Fruit fly (Drosophila melanogaster) whole organism, embryonic: Measurements from ENCODE around the gene Tet.

Source experiments
- CG10959 ChIP-seq: fragments of 200-800 bp; sonication (Bioruptor generic); IDR thresholded peaks from 2 replicates; pipeline ENCODE4 v1.3.6; 2022; ENCODE audit warnings: missing biosample characterization, missing genetic modification characterization
- CG11695 ChIP-seq: fragments of 200-800 bp; sonication (Bioruptor generic); IDR thresholded peaks from 3 replicates; pipeline ENCODE4 v1.3.6; 2022; ENCODE audit warnings: missing biosample characterization, missing genetic modification characterization
- CG12071 ChIP-seq: fragments of 200-800 bp; sonication (Bioruptor generic); optimal IDR thresholded peaks from 3 replicates; lab custom pipeline; 2018; ENCODE audit warnings: missing biosample characterization, mild to moderate bottlenecking, missing genetic modification characterization
- CG12659 ChIP-seq: fragments of 200-800 bp; sonication (Bioruptor generic); optimal IDR thresholded peaks from 3 replicates; lab custom pipeline; 2017; ENCODE audit warnings: mild to moderate bottlenecking, missing biosample characterization, missing genetic modification reagents, missing genetic modification characterization
- CG12769 ChIP-seq: fragments of 200-800 bp; sonication (Bioruptor generic); optimal IDR thresholded peaks from 2 replicates; lab custom pipeline; 2019; ENCODE audit warnings: missing biosample characterization, mild to moderate bottlenecking, missing genetic modification characterization, moderate library complexity
- CG14050 ChIP-seq: fragments of 200-800 bp; sonication (Bioruptor generic); IDR thresholded peaks from 3 replicates; pipeline ENCODE4 v1.3.6; 2022; ENCODE audit warnings: missing biosample characterization, missing genetic modification characterization
- CG14667 ChIP-seq: fragments of 200-800 bp; sonication (Bioruptor generic); IDR thresholded peaks from 2 replicates; pipeline ENCODE4 v1.3.6; 2022; ENCODE audit warnings: missing biosample characterization, missing genetic modification characterization
- CG1529 ChIP-seq: fragments of 200-800 bp; sonication (Bioruptor generic); optimal IDR thresholded peaks from 3 replicates; lab custom pipeline; 2018; ENCODE audit warnings: missing biosample characterization, missing genetic modification characterization
- CG17829 ChIP-seq: fragments of 200-800 bp; optimal IDR thresholded peaks from 2 replicates; lab custom pipeline; 2019; ENCODE audit warnings: missing biosample characterization, mild to moderate bottlenecking, missing genetic modification characterization, moderate library complexity
- CG18262 ChIP-seq: fragments of 200-800 bp; optimal IDR thresholded peaks from 3 replicates; lab custom pipeline; 2019; ENCODE audit warnings: missing biosample characterization, mild to moderate bottlenecking, missing genetic modification characterization, moderate library complexity
- CG18599 ChIP-seq: fragments of 200-800 bp; sonication (Bioruptor generic); optimal IDR thresholded peaks from 3 replicates; lab custom pipeline; 2017; ENCODE audit warnings: missing biosample characterization, missing genetic modification characterization, mild to moderate bottlenecking, moderate library complexity, missing genetic modification reagents
- CG2129 ChIP-seq: fragments of 200-800 bp; sonication (Bioruptor generic); IDR thresholded peaks from 2 replicates; pipeline ENCODE4 v1.3.6; 2022; ENCODE audit warnings: missing biosample characterization, missing genetic modification characterization; ENCODE audit not compliant: partially characterized antibody
- CG30403 ChIP-seq: fragments of 200-800 bp; sonication (Bioruptor generic); optimal IDR thresholded peaks from 3 replicates; lab custom pipeline; 2016; ENCODE audit warnings: missing biosample characterization, missing genetic modification characterization
- CG30431 ChIP-seq: fragments of 200-800 bp; sonication (Bioruptor generic); optimal IDR thresholded peaks from 2 replicates; lab custom pipeline; 2017; ENCODE audit warnings: missing biosample characterization, missing genetic modification characterization
- CG32532 ChIP-seq: fragments of 200-800 bp; sonication (Bioruptor generic); IDR thresholded peaks from 2 replicates; pipeline ENCODE4 v1.3.6; 2022; ENCODE audit warnings: missing biosample characterization, missing genetic modification characterization
- CG34376 ChIP-seq: fragments of 200-800 bp; sonication (Bioruptor generic); optimal IDR thresholded peaks from 2 replicates; lab custom pipeline; 2018; ENCODE audit warnings: missing biosample characterization, mild to moderate bottlenecking, missing genetic modification characterization
- CG3838 ChIP-seq: fragments of 200-800 bp; sonication (Bioruptor generic); optimal IDR thresholded peaks from 3 replicates; lab custom pipeline; 2016; ENCODE audit warnings: missing biosample characterization, missing genetic modification characterization
- CG4404 ChIP-seq: fragments of 200-800 bp; sonication (Bioruptor generic); IDR thresholded peaks from 2 replicates; pipeline ENCODE4 v1.3.6; 2022; ENCODE audit warnings: missing biosample characterization, missing genetic modification characterization
- CG6272 ChIP-seq: fragments of 200-800 bp; sonication (Bioruptor generic); IDR thresholded peaks from 2 replicates; pipeline ENCODE4 v1.3.6; 2022; ENCODE audit warnings: missing biosample characterization, missing genetic modification characterization
- CG8290 ChIP-seq, 3 experiments: fragments of 200-800 bp; sonication (Bioruptor generic); optimal IDR thresholded peaks; 2 replicates each; lab custom pipeline; 2016 to 2019; ENCODE audit warnings: missing biosample characterization in 3 of 3, missing genetic modification characterization in 3 of 3, mild to moderate bottlenecking in 2 of 3, moderate library complexity in 1 of 3
- CG8765 ChIP-seq: fragments of 200-800 bp; sonication (Bioruptor generic); IDR thresholded peaks from 2 replicates; pipeline ENCODE4 v1.3.6; 2022; ENCODE audit warnings: missing biosample characterization, missing genetic modification characterization
- CG8944 ChIP-seq: fragments of 200-800 bp; sonication (Bioruptor generic); optimal IDR thresholded peaks from 3 replicates; lab custom pipeline; 2016; ENCODE audit warnings: missing biosample characterization, missing genetic modification characterization
- CG9437 ChIP-seq: fragments of 200-800 bp; sonication (Bioruptor generic); optimal IDR thresholded peaks from 2 replicates; lab custom pipeline; 2018; ENCODE audit warnings: missing biosample characterization, mild to moderate bottlenecking, missing genetic modification characterization
- D19A ChIP-seq: fragments of 200-800 bp; optimal IDR thresholded peaks from 3 replicates; lab custom pipeline; 2019; ENCODE audit warnings: missing biosample characterization, mild to moderate bottlenecking, missing genetic modification characterization, moderate library complexity
- Eip74EF ChIP-seq, 2 experiments: fragments of 200-800 bp in 1 of 2; fragments of >200 bp in 1 of 2; sonication (Bioruptor generic) in 1 of 2; optimal IDR thresholded peaks; 2 replicates each; lab custom pipeline; 2017 to 2019; ENCODE audit warnings: missing biosample characterization in 2 of 2, missing genetic modification characterization in 2 of 2, mild to moderate bottlenecking in 1 of 2, moderate library complexity in 1 of 2
- Elba2 ChIP-seq: fragments of 200-800 bp; sonication (Bioruptor generic); optimal IDR thresholded peaks from 3 replicates; lab custom pipeline; 2016; ENCODE audit warnings: missing biosample characterization, missing genetic modification characterization
- Fer1 ChIP-seq: fragments of 200-800 bp; sonication (Bioruptor generic); optimal IDR thresholded peaks from 2 replicates; lab custom pipeline; 2017; ENCODE audit warnings: missing biosample characterization, mild to moderate bottlenecking, missing genetic modification characterization
- HHEX ChIP-seq: fragments of 200-800 bp; sonication (Bioruptor generic); optimal IDR thresholded peaks from 3 replicates; lab custom pipeline; 2017; ENCODE audit warnings: missing biosample characterization, mild to moderate bottlenecking, missing genetic modification characterization, missing genetic modification reagents
- Hr51 ChIP-seq, 2 experiments: fragments of 200-800 bp; sonication (Bioruptor generic); optimal IDR thresholded peaks; 2 replicates in 1 of 2; 3 replicates in 1 of 2; lab custom pipeline; 2016 to 2018; ENCODE audit warnings: missing biosample characterization in 2 of 2, missing genetic modification characterization in 2 of 2, mild to moderate bottlenecking in 1 of 2, moderate library complexity in 1 of 2
- Lim3 ChIP-seq: fragments of 200-800 bp; sonication (Bioruptor generic); IDR thresholded peaks from 2 replicates; pipeline ENCODE4 v1.3.6; 2022; ENCODE audit warnings: missing biosample characterization, missing genetic modification characterization
- Lpt ChIP-seq: fragments of >200 bp; optimal IDR thresholded peaks from 2 replicates; lab custom pipeline; 2018; ENCODE audit warnings: missing biosample characterization, missing genetic modification characterization
- NC2β ChIP-seq: fragments of 200-800 bp; sonication (Bioruptor generic); optimal IDR thresholded peaks from 2 replicates; lab custom pipeline; 2016; ENCODE audit warnings: missing biosample characterization, missing genetic modification characterization
- NFAT ChIP-seq: fragments of 200-800 bp; sonication (Bioruptor generic); IDR thresholded peaks from 2 replicates; pipeline ENCODE4 v1.3.6; 2022; ENCODE audit warnings: missing biosample characterization, missing genetic modification characterization
- PHDP ChIP-seq: fragments of 200-800 bp; sonication (Bioruptor generic); optimal IDR thresholded peaks from 3 replicates; lab custom pipeline; 2018; ENCODE audit warnings: missing biosample characterization, mild to moderate bottlenecking, missing genetic modification characterization, moderate library complexity
- Poxn ChIP-seq: fragments of 200-800 bp; sonication (Bioruptor generic); IDR thresholded peaks from 2 replicates; pipeline ENCODE4 v1.3.6; 2022; ENCODE audit warnings: missing biosample characterization, missing genetic modification characterization
- Rx ChIP-seq: fragments of 200-800 bp; sonication (Bioruptor generic); IDR thresholded peaks from 2 replicates; pipeline ENCODE4 v1.3.6; 2022; ENCODE audit warnings: missing biosample characterization, missing genetic modification characterization
- Tbp ChIP-seq: fragments of >200 bp; optimal IDR thresholded peaks from 2 replicates; lab custom pipeline; 2018; ENCODE audit warnings: missing biosample characterization, missing genetic modification characterization
- cg ChIP-seq: fragments of 200-800 bp; sonication (Bioruptor generic); optimal IDR thresholded peaks from 3 replicates; lab custom pipeline; 2019; ENCODE audit warnings: missing biosample characterization, mild to moderate bottlenecking, missing genetic modification characterization, moderate library complexity
- disco-r ChIP-seq: fragments of 200-800 bp; sonication (Bioruptor generic); optimal IDR thresholded peaks from 2 replicates; lab custom pipeline; 2016; ENCODE audit warnings: missing biosample characterization, missing genetic modification characterization
- gsb-n ChIP-seq: fragments of 200-800 bp; sonication (Bioruptor generic); optimal IDR thresholded peaks from 3 replicates; lab custom pipeline; 2018; ENCODE audit warnings: missing biosample characterization, mild to moderate bottlenecking, missing genetic modification characterization
- hbn ChIP-seq: fragments of 200-800 bp; sonication (Bioruptor generic); IDR thresholded peaks from 2 replicates; pipeline ENCODE4 v1.3.6; 2022; ENCODE audit warnings: missing biosample characterization, missing genetic modification characterization; ENCODE audit not compliant: partially characterized antibody
- her ChIP-seq: fragments of 200-800 bp; sonication (Bioruptor generic); optimal IDR thresholded peaks from 2 replicates; lab custom pipeline; 2016; ENCODE audit warnings: missing biosample characterization, missing genetic modification characterization
- lmd ChIP-seq: fragments of 200-800 bp; sonication (Bioruptor generic); IDR thresholded peaks from 2 replicates; pipeline ENCODE4 v1.3.6; 2022; ENCODE audit warnings: missing biosample characterization, missing genetic modification characterization
- odd ChIP-seq: fragments of 200-800 bp; sonication (Bioruptor generic); optimal IDR thresholded peaks from 2 replicates; lab custom pipeline; 2017; ENCODE audit warnings: missing biosample characterization, mild to moderate bottlenecking, missing genetic modification characterization
- so ChIP-seq: fragments of 200-800 bp; sonication (Bioruptor generic); IDR thresholded peaks from 3 replicates; pipeline ENCODE4 v1.3.6; 2022; ENCODE audit warnings: missing biosample characterization, missing genetic modification characterization
- ssp ChIP-seq: fragments of 200-800 bp; sonication (Bioruptor generic); IDR thresholded peaks from 2 replicates; pipeline ENCODE4 v1.3.6; 2022; ENCODE audit warnings: missing biosample characterization, missing genetic modification characterization
- tup ChIP-seq: fragments of 200-800 bp; sonication (Bioruptor generic); optimal IDR thresholded peaks from 2 replicates; lab custom pipeline; 2016; ENCODE audit warnings: missing biosample characterization, mild to moderate bottlenecking, missing genetic modification characterization, moderate library complexity
- unc-4 ChIP-seq: fragments of 200-800 bp; sonication (Bioruptor generic); IDR thresholded peaks from 2 replicates; pipeline ENCODE4 v1.3.6; 2022; ENCODE audit warnings: missing biosample characterization, missing genetic modification characterization; ENCODE audit not compliant: partially characterized antibody
- usp ChIP-seq: fragments of >200 bp; optimal IDR thresholded peaks from 2 replicates; lab custom pipeline; 2017; ENCODE audit warnings: missing biosample characterization, missing genetic modification characterization

Gene Tet

DNA sequence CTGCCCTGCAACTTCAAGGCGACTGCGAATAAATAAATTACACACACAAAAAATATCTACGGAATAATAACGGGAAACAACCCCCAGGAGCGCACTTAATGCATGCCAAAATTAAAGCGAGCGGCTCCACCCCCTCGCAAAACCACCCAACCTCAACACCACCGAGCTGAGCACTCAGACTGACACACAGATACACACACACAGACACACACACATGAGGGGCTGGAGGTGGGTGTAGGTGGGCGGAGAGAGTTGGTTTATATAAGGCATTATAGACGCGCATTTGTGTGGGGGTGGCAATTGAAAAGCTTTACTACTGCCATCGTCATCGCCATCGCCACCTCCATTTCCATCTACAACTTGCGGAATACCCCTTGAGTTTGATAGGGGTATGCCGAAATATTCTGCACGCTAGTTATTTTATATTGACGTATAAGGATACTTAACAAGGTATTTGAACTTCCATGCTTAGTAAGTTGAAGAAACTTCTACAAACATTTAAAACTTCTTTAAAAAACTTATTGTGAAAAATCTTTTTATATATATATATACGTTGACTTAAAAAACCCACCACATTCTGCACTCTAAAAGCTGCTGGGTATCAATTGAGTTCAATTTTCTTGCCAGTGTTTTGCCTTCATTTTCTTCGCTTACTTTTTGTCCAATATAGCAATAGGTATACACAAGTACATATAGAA lies 33.9 kb downstream of the Tet start (continued):
- TF ChIP-seq CG32532 (GFP tag; lab: Robert Waterston, UW) = peak; percentile 52; the same call in 1 of the 2 replicates
- TF ChIP-seq Tbp (GFP tag; lab: Kevin White, UChicago) = no peak
- TF ChIP-seq Fer1 (GFP tag; lab: Kevin White, UChicago) = peak; percentile 76
- TF ChIP-seq cg (GFP tag; lab: Kevin White, UChicago) = peak; percentile 36
- no peak for TF ChIP-seq tup (GFP tag; lab: Kevin White, UChicago)
- peak; percentile 3 for TF ChIP-seq CG34376 (GFP tag; lab: Kevin White, UChicago)
- TF ChIP-seq CG8944 = no peak
- no peak for TF ChIP-seq CG2129
- no peak for TF ChIP-seq Lpt
- TF ChIP-seq HHEX (GFP tag; lab: Kevin White, UChicago) = peak; percentile 26
- TF ChIP-seq CG11695 (GFP tag; lab: Robert Waterston, UW) = no peak
- TF ChIP-seq Poxn = no peak
- TF ChIP-seq Lim3 (GFP tag; lab: Robert Waterston, UW) = no peak
- peak; percentile 34 for TF ChIP-seq D19A (tag; lab: Kevin White, UChicago)
- peak; percentile 29 for TF ChIP-seq CG17829 (tag; lab: Kevin White, UChicago)
- TF ChIP-seq CG14050 (GFP tag; lab: Robert Waterston, UW) = peak; percentile 18; the same call in 2 of the 3 replicates
- no peak for TF ChIP-seq Elba2 (GFP tag; lab: Kevin White, UChicago)
- peak; percentile 46 for TF ChIP-seq CG30403
- TF ChIP-seq so (GFP tag; lab: Robert Waterston, UW) = no peak
- no peak for TF ChIP-seq CG6272 (GFP tag; lab: Robert Waterston, UW)
- no peak for TF ChIP-seq CG8290 (GFP tag; optimal IDR thresholded peaks at IDR 0.05; lab: Kevin White, UChicago)
- peak in 1 of 2 experiments; percentile 2 for TF ChIP-seq CG8290 (tag; optimal IDR thresholded peaks at IDR 0.05; lab: Kevin White, UChicago)
- TF ChIP-seq NFAT = peak; percentile 46
- no peak for TF ChIP-seq CG12769 (tag; lab: Kevin White, UChicago)
- TF ChIP-seq her = no peak
- no peak for TF ChIP-seq disco-r (GFP tag; lab: Kevin White, UChicago)
- TF ChIP-seq hbn = no peak
- TF ChIP-seq usp = no peak
- TF ChIP-seq CG14667 (GFP tag; lab: Robert Waterston, UW) = no peak
- TF ChIP-seq CG18262 (tag; lab: Kevin White, UChicago) = peak; percentile 58
- peak; percentile 52 for TF ChIP-seq CG12659 (GFP tag; lab: Kevin White, UChicago)
- no peak for TF ChIP-seq CG12071 (GFP tag; lab: Kevin White, UChicago)
- no peak for TF ChIP-seq CG10959 (GFP tag; lab: Robert Waterston, UW)
- no peak for TF ChIP-seq CG3838 (GFP tag; lab: Kevin White, UChicago)
- TF ChIP-seq lmd (GFP tag; lab: Robert Waterston, UW) = peak; percentile 59
- no peak for TF ChIP-seq CG4404 (GFP tag; lab: Robert Waterston, UW)
- peak; percentile 7 for TF ChIP-seq gsb-n
- no peak for TF ChIP-seq CG9437 (GFP tag; lab: Kevin White, UChicago)
- peak; percentile 34; the same call in 1 of the 2 replicates for TF ChIP-seq CG8765
- TF ChIP-seq Hr51 (GFP tag; optimal IDR thresholded peaks at IDR 0.05; lab: Kevin White, UChicago) = peak in 1 of 2 experiments; percentile 67
- TF ChIP-seq CG1529 (GFP tag; lab: Kevin White, UChicago) = peak; percentile 6
- no peak for TF ChIP-seq CG30431 (GFP tag; lab: Kevin White, UChicago)
- no peak for TF ChIP-seq Eip74EF (GFP tag; optimal IDR thresholded peaks at IDR 0.05; lab: Kevin White, UChicago)
- no peak for TF ChIP-seq unc-4
- TF ChIP-seq ssp (GFP tag; lab: Robert Waterston, UW) = no peak
- peak; percentile 72 for TF ChIP-seq CG18599
- TF ChIP-seq Rx (GFP tag; lab: Robert Waterston, UW) = 0 out of 2 replicates have a peak, but pooled peaks have one; percentile 19
- TF ChIP-seq NC2β (GFP tag; lab: Kevin White, UChicago) = no peak
- peak; percentile 74 for TF ChIP-seq PHDP
- no peak for TF ChIP-seq odd (GFP tag; lab: Kevin White, UChicago)
